Worm (Caenorhabditis elegans): Measurements from ENCODE around the gene sma-1.

ce11 chrV:11887988-11888499 lies 11.2 kb upstream of the sma-1 start, which contains the start of gene adh-1:
- TF ChIP-seq med-1 (GFP tag; optimal IDR thresholded peaks at IDR 0.05; ENCODE audit: insufficient read depth) (no peak), flt-1 (GFP tag; IDR thresholded peaks at IDR 0.05) (no peak), ztf-23 (GFP tag; IDR thresholded peaks at IDR 0.05) (no peak)
